Worm (Caenorhabditis elegans) whole organism, L3 larva: Measurements from ENCODE around the gene F07H5.13.

Source experiments
- R02D3.7 ChIP-seq: fragments of 150-350 bp; optimal IDR thresholded peaks from 2 replicates; lab custom pipeline; 2014; ENCODE audit warnings: missing biosample characterization, missing genetic modification characterization
- ZK546.5 ChIP-seq: sonication (generic microtip); optimal IDR thresholded peaks from 2 replicates; lab custom pipeline; 2017; ENCODE audit warnings: missing biosample characterization, missing genetic modification characterization
- aly-2 ChIP-seq: fragments of 150-350 bp; optimal IDR thresholded peaks from 2 replicates; lab custom pipeline; 2014; ENCODE audit warnings: missing biosample characterization, missing genetic modification characterization
- ceh-16 ChIP-seq: sonication (generic microtip); optimal IDR thresholded peaks from 2 replicates; lab custom pipeline; 2017; ENCODE audit warnings: missing biosample characterization, missing genetic modification characterization
- ceh-28 ChIP-seq: fragments of 150-350 bp; optimal IDR thresholded peaks from 2 replicates; lab custom pipeline; 2014; ENCODE audit warnings: missing biosample characterization, missing genetic modification reagents, missing genetic modification characterization
- ceh-82 ChIP-seq: fragments of 150-350 bp; optimal IDR thresholded peaks from 2 replicates; lab custom pipeline; 2014; ENCODE audit warnings: missing biosample characterization, missing genetic modification characterization
- ceh-9 ChIP-seq: sonication (generic microtip); optimal IDR thresholded peaks from 2 replicates; lab custom pipeline; 2018; ENCODE audit warnings: missing biosample characterization, missing genetic modification characterization
- daf-12 ChIP-seq: fragments of 150-350 bp; optimal IDR thresholded peaks from 2 replicates; lab custom pipeline; 2014; ENCODE audit warnings: missing biosample characterization, missing genetic modification reagents, missing genetic modification characterization
- egl-27 ChIP-seq: sonication (generic microtip); optimal IDR thresholded peaks from 4 replicates; lab custom pipeline; 2017; ENCODE audit warnings: missing biosample characterization, missing genetic modification reagents, missing genetic modification characterization
- egl-5 ChIP-seq: fragments of 150-350 bp; optimal IDR thresholded peaks from 2 replicates; lab custom pipeline; 2017; ENCODE audit warnings: missing biosample characterization, missing genetic modification reagents, missing genetic modification characterization, inconsistent platforms
- elt-1 ChIP-seq: fragments of 150-350 bp; optimal IDR thresholded peaks from 2 replicates; lab custom pipeline; 2014; ENCODE audit warnings: missing biosample characterization, missing genetic modification characterization
- elt-3 ChIP-seq, 3 experiments: fragments of 150-350 bp in 1 of 3; sonication (generic microtip) in 2 of 3; optimal IDR thresholded peaks; 2 replicates in 2 of 3; 4 replicates in 1 of 3; lab custom pipeline; 2014 to 2017; ENCODE audit warnings: missing biosample characterization in 3 of 3, missing genetic modification characterization in 3 of 3
- eor-1 ChIP-seq, 2 experiments: fragments of 150-350 bp; optimal IDR thresholded peaks; 2 replicates each; lab custom pipeline; 2014 to 2018; ENCODE audit warnings: missing biosample characterization in 2 of 2, missing genetic modification characterization in 2 of 2
- fkh-10 ChIP-seq: sonication (generic microtip); optimal IDR thresholded peaks from 2 replicates; lab custom pipeline; 2017; ENCODE audit warnings: missing biosample characterization, missing genetic modification reagents, missing genetic modification characterization
- fkh-2 ChIP-seq: fragments of 150-350 bp; optimal IDR thresholded peaks from 2 replicates; lab custom pipeline; 2014; ENCODE audit warnings: missing biosample characterization, missing genetic modification reagents, missing genetic modification characterization
- fos-1 ChIP-seq: fragments of 150-350 bp; optimal IDR thresholded peaks from 2 replicates; lab custom pipeline; 2014; ENCODE audit warnings: missing biosample characterization, missing genetic modification characterization
- hmg-11 ChIP-seq: sonication (generic microtip); optimal IDR thresholded peaks from 2 replicates; lab custom pipeline; 2016; ENCODE audit warnings: missing genetic modification characterization, missing compliant biosample characterization
- jun-1 ChIP-seq: fragments of 150-350 bp; optimal IDR thresholded peaks from 2 replicates; lab custom pipeline; 2014; ENCODE audit warnings: missing biosample characterization, missing genetic modification reagents, missing genetic modification characterization
- mdl-1 ChIP-seq: fragments of 150-350 bp; optimal IDR thresholded peaks from 2 replicates; lab custom pipeline; 2014; ENCODE audit warnings: missing biosample characterization, missing genetic modification characterization
- mml-1 ChIP-seq: fragments of 150-350 bp; sonication (generic microtip); optimal IDR thresholded peaks from 3 replicates; lab custom pipeline; 2014; ENCODE audit warnings: missing biosample characterization, missing genetic modification characterization
- nfya-1 ChIP-seq: sonication (generic microtip); optimal IDR thresholded peaks from 2 replicates; lab custom pipeline; 2017; ENCODE audit warnings: missing genetic modification characterization, mild to moderate bottlenecking, missing compliant biosample characterization, antibody characterized with exemption, moderate library complexity; ENCODE audit not compliant: insufficient read depth
- nhr-11 ChIP-seq: fragments of 150-350 bp; optimal IDR thresholded peaks from 2 replicates; lab custom pipeline; 2014; ENCODE audit warnings: missing biosample characterization, missing genetic modification characterization
- nhr-12 ChIP-seq: fragments of 150-350 bp; optimal IDR thresholded peaks from 2 replicates; lab custom pipeline; 2014; ENCODE audit warnings: missing biosample characterization, missing genetic modification characterization
- nhr-23 ChIP-seq: fragments of 150-350 bp; optimal IDR thresholded peaks from 2 replicates; lab custom pipeline; 2014; ENCODE audit warnings: missing biosample characterization, missing genetic modification reagents, missing genetic modification characterization
- nhr-237 ChIP-seq: fragments of 150-350 bp; optimal IDR thresholded peaks from 2 replicates; lab custom pipeline; 2014; ENCODE audit warnings: missing biosample characterization, missing genetic modification characterization
- nhr-25 ChIP-seq: sonication (generic microtip); optimal IDR thresholded peaks from 2 replicates; lab custom pipeline; 2017; ENCODE audit warnings: missing biosample characterization, missing genetic modification characterization
- nhr-28 ChIP-seq: fragments of 150-350 bp; optimal IDR thresholded peaks from 2 replicates; lab custom pipeline; 2014; ENCODE audit warnings: missing biosample characterization, missing genetic modification characterization
- nhr-43 ChIP-seq: sonication (generic microtip); optimal IDR thresholded peaks from 2 replicates; lab custom pipeline; 2016; ENCODE audit warnings: mild to moderate bottlenecking, missing genetic modification characterization, missing compliant biosample characterization; ENCODE audit not compliant: poor library complexity, severe bottlenecking
- nhr-67 ChIP-seq: fragments of 150-350 bp; optimal IDR thresholded peaks from 2 replicates; lab custom pipeline; 2014; ENCODE audit warnings: missing biosample characterization, missing genetic modification characterization
- nhr-76 ChIP-seq: fragments of 150-350 bp; sonication (generic microtip); optimal IDR thresholded peaks from 5 replicates; lab custom pipeline; 2014; ENCODE audit warnings: missing biosample characterization, missing genetic modification characterization
- nhr-77 ChIP-seq: fragments of 150-350 bp; optimal IDR thresholded peaks from 2 replicates; lab custom pipeline; 2014; ENCODE audit warnings: missing biosample characterization, missing genetic modification characterization
- pha-4 ChIP-seq: fragments of 150-350 bp; optimal IDR thresholded peaks from 2 replicates; lab custom pipeline; 2014; ENCODE audit warnings: missing biosample characterization, missing genetic modification reagents, missing genetic modification characterization
- pqm-1 ChIP-seq: fragments of 150-350 bp; optimal IDR thresholded peaks from 2 replicates; lab custom pipeline; 2017; ENCODE audit warnings: missing biosample characterization, missing genetic modification characterization, inconsistent platforms
- sea-2 ChIP-seq: fragments of 150-350 bp; sonication (generic microtip); optimal IDR thresholded peaks from 4 replicates; lab custom pipeline; 2014; ENCODE audit warnings: missing biosample characterization, missing genetic modification reagents, missing genetic modification characterization
- skn-1 ChIP-seq: fragments of 150-350 bp; optimal IDR thresholded peaks from 2 replicates; lab custom pipeline; 2014; ENCODE audit warnings: missing biosample characterization, missing genetic modification characterization
- snpc-4 ChIP-seq: fragments of 150-350 bp; optimal IDR thresholded peaks from 2 replicates; lab custom pipeline; 2014; ENCODE audit warnings: missing biosample characterization, missing genetic modification characterization
- tbx-2 ChIP-seq: sonication (generic microtip); optimal IDR thresholded peaks from 2 replicates; lab custom pipeline; 2016; ENCODE audit warnings: mild to moderate bottlenecking, missing genetic modification characterization, missing compliant biosample characterization
- unc-39 ChIP-seq: sonication (generic microtip); optimal IDR thresholded peaks from 4 replicates; lab custom pipeline; 2017; ENCODE audit warnings: missing biosample characterization, missing genetic modification characterization
- unc-62 ChIP-seq: fragments of 150-350 bp; sonication (generic microtip); optimal IDR thresholded peaks from 4 replicates; lab custom pipeline; 2014; ENCODE audit warnings: missing biosample characterization, missing genetic modification reagents, missing genetic modification characterization
- ztf-4 ChIP-seq: fragments of 150-350 bp; optimal IDR thresholded peaks from 2 replicates; lab custom pipeline; 2014; ENCODE audit warnings: missing biosample characterization, missing genetic modification characterization

The F07H5.13 gene

ce11 chrII:8821140-8821595, 30.8 kb downstream of the F07H5.13 start, which contains the start of gene F46C5.1:
Gene F46C5.1 (minus strand): TSS chrII:8821190.
- TF ChIP-seq nhr-12 (tag; lab: Kevin White, UChicago) = no peak
- no peak for TF ChIP-seq fkh-2
- no peak for TF ChIP-seq eor-1 (tag; optimal IDR thresholded peaks at IDR 0.05; lab: Kevin White, UChicago)
- TF ChIP-seq elt-3 (tag; optimal IDR thresholded peaks at IDR 0.05; lab: Kevin White, UChicago) = no peak
- no peak for TF ChIP-seq jun-1
- peak; percentile 48 for TF ChIP-seq nhr-43 (tag; lab: Kevin White, UChicago)
- no peak for TF ChIP-seq unc-62 (GFP tag; lab: Kevin White, UChicago)
- no peak for TF ChIP-seq mml-1
- TF ChIP-seq elt-1 (tag; lab: Kevin White, UChicago) = no peak
- peak; percentile 16 for TF ChIP-seq nfya-1
- no peak for TF ChIP-seq ceh-28
- no peak for TF ChIP-seq unc-39 (tag; lab: Kevin White, UChicago)

- TF ChIP-seq jun-1 (peak; percentile 38), egl-5 (no peak), ceh-9 (tag; lab: Kevin White, UChicago) (no peak), nhr-43 (tag; lab: Kevin White, UChicago) (peak; percentile 99), eor-1 (tag; optimal IDR thresholded peaks at IDR 0.05; lab: Kevin White, UChicago) (no peak), tbx-2 (tag; lab: Kevin White, UChicago) (no peak), nhr-237 (tag; lab: Kevin White, UChicago) (no peak), aly-2 (tag; lab: Kevin White, UChicago) (no peak), mdl-1 (tag; lab: Kevin White, UChicago) (peak; percentile 45), pqm-1 (tag; lab: Kevin White, UChicago) (peak; percentile 13), skn-1 (tag; lab: Kevin White, UChicago) (no peak), egl-27 (tag; lab: Kevin White, UChicago) (no peak), unc-39 (tag; lab: Kevin White, UChicago) (no peak), ZK546.5 (tag; lab: Kevin White, UChicago) (no peak), ceh-16 (tag; lab: Kevin White, UChicago) (no peak), ztf-4 (tag; lab: Kevin White, UChicago) (no peak), nfya-1 (no peak), sea-2 (no peak), nhr-25 (tag; lab: Kevin White, UChicago) (peak; percentile 63), nhr-77 (tag; lab: Kevin White, UChicago) (no peak), fkh-2 (no peak), nhr-23 (peak; percentile 77), nhr-28 (tag; lab: Kevin White, UChicago) (no peak), mml-1 (no peak), ceh-82 (no peak), nhr-76 (no peak)
- TF ChIP-seq, all 47 proteins: peak for 6
These were observed 32.4 kb downstream of the F07H5.13 start for ce11 chrII:8822711-8823110.

ce11 chrII:8825769-8826168, 35.4 kb downstream of the F07H5.13 start, which contains the start of gene nas-25:
Gene nas-25 (plus strand): TSS chrII:8826069.
- no peak for TF ChIP-seq egl-27 (tag; lab: Kevin White, UChicago)
- no peak for TF ChIP-seq nhr-23
- TF ChIP-seq nhr-43 (tag; lab: Kevin White, UChicago) = no peak
- no peak for TF ChIP-seq ceh-82
- TF ChIP-seq nhr-11 (tag; lab: Kevin White, UChicago) = no peak
- TF ChIP-seq pha-4 (tag; lab: Kevin White, UChicago) = no peak
- TF ChIP-seq ceh-28 = no peak
- no peak for TF ChIP-seq fkh-10
- TF ChIP-seq elt-3 (tag; optimal IDR thresholded peaks at IDR 0.05; lab: Kevin White, UChicago) = no peak
- no peak for TF ChIP-seq unc-62 (GFP tag; lab: Kevin White, UChicago)

ce11 chrII:8829189-8829588, 38.8 kb downstream of the F07H5.13 start, which contains the start of gene F46C5.2:
Gene F46C5.2 (minus strand): TSS chrII:8829289.
- TF ChIP-seq tbx-2 (tag; lab: Kevin White, UChicago) (no peak), snpc-4 (tag; lab: Kevin White, UChicago) (no peak), hmg-11 (tag; lab: Kevin White, UChicago) (no peak), nhr-43 (tag; lab: Kevin White, UChicago) (no peak), R02D3.7 (tag; lab: Kevin White, UChicago) (no peak), skn-1 (tag; lab: Kevin White, UChicago) (no peak), elt-1 (tag; lab: Kevin White, UChicago) (no peak), nhr-28 (tag; lab: Kevin White, UChicago) (no peak), nhr-11 (tag; lab: Kevin White, UChicago) (no peak), daf-12 (tag; lab: Kevin White, UChicago) (no peak), fos-1 (tag; lab: Kevin White, UChicago) (no peak), jun-1 (no peak), nhr-76 (no peak), ceh-9 (tag; lab: Kevin White, UChicago) (no peak), nhr-67 (tag; lab: Kevin White, UChicago) (no peak), nhr-77 (tag; lab: Kevin White, UChicago) (no peak), ceh-82 (no peak), egl-27 (tag; lab: Kevin White, UChicago) (no peak)
- TF ChIP-seq, all 47 proteins: peak for 0
